Worm (Caenorhabditis elegans) whole organism, L2 larva: ENCODE results near the gene mltn-8.

Experiments used
- ceh-16 ChIP-seq: fragments of 150-350 bp; optimal IDR thresholded peaks from 2 replicates; lab custom pipeline; 2014; ENCODE audit warnings: missing biosample characterization, missing genetic modification characterization
- egl-27 ChIP-seq: sonication (generic microtip); optimal IDR thresholded peaks from 3 replicates; lab custom pipeline; 2017; ENCODE audit warnings: missing biosample characterization, missing genetic modification reagents, missing genetic modification characterization
- lin-39 ChIP-seq: fragments of 150-350 bp; optimal IDR thresholded peaks from 2 replicates; lab custom pipeline; 2014; ENCODE audit warnings: missing biosample characterization, missing genetic modification reagents, missing genetic modification characterization
- nhr-23 ChIP-seq: fragments of 150-350 bp; optimal IDR thresholded peaks from 2 replicates; lab custom pipeline; 2014; ENCODE audit warnings: missing biosample characterization, missing genetic modification reagents, missing genetic modification characterization
- nhr-6 ChIP-seq: fragments of 150-350 bp; optimal IDR thresholded peaks from 2 replicates; lab custom pipeline; 2014; ENCODE audit warnings: missing biosample characterization, missing genetic modification characterization
- sem-4 ChIP-seq: fragments of 150-350 bp; optimal IDR thresholded peaks from 2 replicates; lab custom pipeline; 2014; ENCODE audit warnings: missing biosample characterization, missing genetic modification reagents, missing genetic modification characterization
- snpc-4 ChIP-seq: fragments of 150-350 bp; optimal IDR thresholded peaks from 2 replicates; lab custom pipeline; 2014; ENCODE audit warnings: missing biosample characterization, missing genetic modification characterization
- unc-39 ChIP-seq: fragments of 150-350 bp; optimal IDR thresholded peaks from 2 replicates; lab custom pipeline; 2014; ENCODE audit warnings: missing biosample characterization, missing genetic modification characterization

DNA sequence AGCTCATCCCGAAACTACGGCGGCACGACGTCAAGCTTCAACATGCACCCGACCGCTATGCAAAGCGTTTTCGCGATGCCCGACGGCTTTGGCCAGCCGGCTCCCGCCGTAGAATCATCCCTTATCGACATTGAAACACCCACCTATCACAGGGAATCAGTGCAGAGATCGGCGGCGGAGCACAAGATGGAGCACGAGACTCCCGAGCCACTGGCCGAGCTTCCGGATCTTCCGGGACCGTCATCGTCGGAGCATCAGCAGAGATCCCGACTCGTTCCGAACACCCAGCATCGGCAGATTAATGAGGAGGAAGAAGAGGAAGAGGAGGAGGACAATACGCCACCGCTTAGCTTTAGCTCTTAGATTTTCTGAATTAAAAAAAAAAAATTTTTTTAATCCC, 21.6 kb downstream of the mltn-8 start:
- TF ChIP-seq egl-27 (no peak), nhr-23 (tag; lab: Kevin White, UChicago) (no peak), nhr-6 (tag; lab: Kevin White, UChicago) (no peak), lin-39 (tag; lab: Kevin White, UChicago) (no peak), sem-4 (tag; lab: Kevin White, UChicago) (no peak), ceh-16 (tag; lab: Kevin White, UChicago) (no peak), unc-39 (tag; lab: Kevin White, UChicago) (no peak), snpc-4 (tag; lab: Kevin White, UChicago) (no peak)
